Fruit fly (Drosophila melanogaster) whole organism, larva: ENCODE measurements around the gene Clk.

Experiments used
- noc ChIP-seq: fragments of 200-800 bp; sonication (Bioruptor generic); optimal IDR thresholded peaks from 3 replicates; lab custom pipeline; 2019; ENCODE audit warnings: missing biosample characterization, mild to moderate bottlenecking, missing genetic modification characterization, moderate library complexity

Gene Clk

dm6 chr3L:7806503-7807216 lies 31.3 kb upstream of the Clk start:
- TF ChIP-seq noc (tag; lab: Kevin White, UChicago) = no peak

DNA sequence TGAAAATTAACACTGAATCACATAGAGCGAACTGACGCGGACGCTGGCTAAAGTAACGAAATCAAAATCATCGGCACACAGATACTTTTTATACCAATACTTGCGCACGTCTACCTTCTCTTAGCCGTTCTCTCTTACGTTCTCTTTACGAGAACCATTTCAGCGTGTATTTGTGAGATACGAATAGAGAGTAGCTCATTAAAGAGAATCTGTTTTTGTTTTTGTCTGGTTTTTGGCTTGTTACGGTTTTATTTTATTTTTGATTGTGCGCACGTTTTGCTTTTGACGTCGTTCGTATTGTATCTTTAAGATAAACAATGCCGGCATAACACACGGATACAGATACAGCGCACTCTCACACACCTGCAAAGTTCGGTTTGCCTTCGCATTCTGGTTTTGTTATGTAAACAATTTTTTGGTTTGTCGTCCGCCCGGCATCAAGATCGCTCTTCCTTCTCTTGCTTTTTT lies 30.0 kb upstream of the Clk start:
- TF ChIP-seq noc (tag; lab: Kevin White, UChicago) = no peak

DNA sequence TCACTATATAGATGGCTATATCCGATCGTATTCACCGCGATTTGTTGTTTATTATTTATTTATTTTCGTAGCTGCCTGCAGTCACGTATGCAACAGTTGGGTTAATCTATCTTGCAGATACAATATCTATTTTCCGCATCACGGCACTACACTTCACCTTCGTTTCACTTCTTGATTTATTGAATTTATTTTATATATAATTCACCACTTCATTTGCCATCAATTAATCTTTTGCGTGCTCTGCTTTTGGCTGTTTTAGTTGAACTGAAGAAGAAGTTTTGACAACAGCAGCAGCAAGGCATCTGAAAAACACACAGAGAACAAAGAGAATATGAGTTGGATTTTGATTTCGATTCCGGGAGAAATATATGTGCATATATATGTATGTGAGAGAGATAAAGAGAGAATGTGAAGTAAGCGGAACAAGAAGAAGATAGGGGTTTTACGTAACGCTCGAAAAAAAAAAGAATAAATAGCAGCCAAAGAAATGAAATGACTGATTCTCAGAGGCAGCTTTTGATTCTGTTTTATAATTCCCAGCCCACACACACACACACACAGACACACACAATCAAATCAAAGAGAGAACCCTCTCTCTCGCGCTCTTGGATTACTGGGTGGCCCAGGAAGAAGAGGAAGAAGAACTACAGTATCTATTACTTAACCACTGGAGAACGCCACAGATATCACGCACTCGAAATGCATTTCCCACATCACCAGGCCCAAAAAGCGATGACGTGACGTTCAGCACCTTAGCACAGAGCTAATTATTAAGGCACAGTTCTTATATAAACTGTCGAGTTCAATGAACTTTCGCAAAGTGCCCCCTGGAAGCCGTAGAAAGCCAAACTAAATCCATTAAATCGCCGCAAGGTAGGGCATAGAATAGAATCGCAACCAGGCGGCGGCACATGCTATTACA lies 29.3 kb upstream of the Clk start:
- no peak for TF ChIP-seq noc (tag; lab: Kevin White, UChicago)

- TF ChIP-seq noc (tag; lab: Kevin White, UChicago) = peak; percentile 7
Observed at dm6 chr3L:7801308-7801893, 26.0 kb upstream of the Clk start.

- TF ChIP-seq noc (tag; lab: Kevin White, UChicago) = no peak
Observed at dm6 chr3L:7792775-7793174, 17.4 kb upstream of the Clk start.

- TF ChIP-seq noc (tag; lab: Kevin White, UChicago) = no peak
Observed at dm6 chr3L:7792249-7792648, 16.8 kb upstream of the Clk start.

DNA sequence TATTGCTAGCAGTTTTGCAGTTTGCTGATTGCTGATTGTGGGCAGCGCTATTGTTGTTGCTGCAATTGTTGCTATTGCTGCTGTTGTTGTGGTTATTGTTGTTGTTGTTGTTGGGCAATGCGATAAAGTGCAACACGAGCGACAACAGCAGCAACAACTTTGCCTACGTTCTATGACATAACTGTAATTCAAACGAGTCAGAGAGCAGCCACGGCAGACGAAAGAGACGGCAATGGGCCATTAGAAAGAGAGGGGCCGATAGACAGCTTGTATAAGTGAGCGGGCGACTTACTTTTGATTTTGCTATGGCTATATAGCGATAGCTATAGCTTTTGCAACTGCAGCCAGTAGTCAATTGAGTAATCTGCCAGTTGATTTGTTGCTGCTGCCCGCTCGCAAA lies 14.8 kb upstream of the Clk start:
- TF ChIP-seq noc (tag; lab: Kevin White, UChicago) = no peak

DNA sequence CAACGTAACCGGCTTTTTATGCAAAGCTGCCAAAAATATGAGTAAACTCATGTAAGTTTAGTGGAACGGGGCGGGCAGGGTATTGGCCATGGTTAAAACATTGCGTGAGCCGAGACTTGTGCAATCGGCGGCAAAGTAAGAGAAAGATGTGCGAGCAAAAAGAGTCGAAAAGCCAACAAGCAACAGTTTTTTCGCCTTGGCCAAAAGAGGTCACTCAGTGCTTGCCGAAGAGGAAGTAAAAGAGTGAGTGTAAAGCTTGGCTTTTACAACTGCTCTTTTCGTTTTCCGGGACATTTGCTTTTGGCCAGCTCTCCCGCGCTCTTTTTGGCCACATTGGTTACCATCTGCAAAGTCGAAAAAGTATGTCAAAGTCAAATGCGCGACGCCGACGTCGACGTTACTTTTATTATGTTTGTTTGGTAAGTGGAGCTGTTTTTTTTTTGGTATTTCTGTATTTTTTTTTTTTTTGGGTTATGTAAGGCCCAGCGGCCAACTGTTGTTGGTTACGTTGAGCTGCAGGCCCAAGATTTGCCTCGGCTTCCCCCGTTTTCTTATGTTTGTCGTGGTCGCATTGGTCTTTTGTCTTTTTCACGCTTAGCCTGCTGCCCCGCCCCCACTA lies 12.5 kb upstream of the Clk start:
- no peak for TF ChIP-seq noc (tag; lab: Kevin White, UChicago)

- no peak for TF ChIP-seq noc (tag; lab: Kevin White, UChicago)
Observed at dm6 chr3L:7786989-7787388, 11.6 kb upstream of the Clk start.

DNA sequence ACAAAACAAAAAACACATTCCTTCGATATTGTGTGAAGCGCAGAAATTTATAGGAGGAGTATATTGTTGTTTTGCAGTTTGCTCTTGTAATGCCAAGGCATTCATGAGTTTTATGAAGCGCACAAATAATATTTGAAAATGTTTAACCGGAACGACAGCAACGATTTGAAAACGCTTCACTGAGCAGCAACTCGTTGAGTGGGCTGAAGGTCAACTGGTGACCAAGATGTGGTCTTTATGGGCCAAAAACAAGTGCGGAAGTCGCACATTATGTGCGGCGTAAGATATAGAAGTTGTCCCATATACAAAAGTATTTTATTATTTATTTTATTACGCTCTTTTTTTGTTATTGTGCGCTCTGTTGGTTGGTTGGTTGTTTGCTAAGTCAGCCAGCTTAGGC lies 10.9 kb upstream of the Clk start:
- TF ChIP-seq noc (tag; lab: Kevin White, UChicago) = no peak

DNA sequence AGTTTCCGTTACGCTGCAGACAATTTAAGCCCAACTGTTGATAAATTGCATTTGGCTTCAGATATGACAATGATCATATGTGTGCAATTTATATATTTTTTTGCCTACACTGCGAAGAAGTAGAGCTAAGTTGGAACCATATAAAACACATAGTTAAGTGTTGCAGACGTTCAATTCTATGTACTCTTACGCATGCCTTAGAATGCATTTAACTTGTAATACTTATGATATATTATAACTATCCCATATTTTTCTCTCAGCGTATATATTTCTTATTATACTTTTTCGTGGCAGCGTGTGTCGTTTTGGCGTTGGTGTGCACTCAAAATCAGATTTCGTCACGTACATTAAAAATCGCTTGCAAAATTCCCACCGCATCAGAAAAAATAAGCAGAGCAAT lies 8.0 kb upstream of the Clk start:
- TF ChIP-seq noc (tag; lab: Kevin White, UChicago) = no peak

dm6 chr3L:7782051-7782682 lies 6.8 kb upstream of the Clk start:
- no peak for TF ChIP-seq noc (tag; lab: Kevin White, UChicago)

DNA sequence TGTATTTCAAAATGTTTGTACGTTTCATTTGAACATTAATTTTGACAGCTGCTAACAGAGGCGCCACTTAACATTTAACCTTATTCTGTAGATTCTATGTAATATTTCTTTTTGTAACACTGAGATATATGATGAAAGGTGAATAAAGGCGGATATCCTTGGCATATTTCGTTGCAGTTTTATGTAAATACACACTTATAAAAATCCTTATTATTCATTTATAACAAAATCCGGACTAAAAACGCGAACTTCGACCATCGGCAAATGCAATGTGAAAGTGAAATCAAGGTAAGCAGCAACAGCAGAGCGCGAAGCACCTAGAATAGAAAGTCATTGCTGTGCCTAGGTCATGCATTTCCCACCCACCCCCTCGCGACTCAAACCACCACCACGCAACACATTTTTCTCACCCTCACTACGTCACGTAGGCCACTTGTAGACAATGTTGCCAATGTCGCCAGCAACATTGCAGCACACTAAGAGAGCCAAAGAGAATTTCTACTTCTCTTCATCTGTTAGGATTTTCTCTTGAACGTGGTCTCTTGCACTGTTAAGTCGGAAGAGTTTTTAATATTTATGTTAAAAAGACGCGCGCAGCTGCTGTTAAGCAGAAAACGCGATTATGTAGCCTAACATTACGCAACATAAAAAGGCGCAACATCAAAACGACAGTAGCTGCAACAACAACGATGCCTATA lies 6.1 kb upstream of the Clk start:
- no peak for TF ChIP-seq noc (tag; lab: Kevin White, UChicago)

dm6 chr3L:7774698-7775097 lies 705 bp downstream of the Clk start:
- no peak for TF ChIP-seq noc (tag; lab: Kevin White, UChicago)

DNA sequence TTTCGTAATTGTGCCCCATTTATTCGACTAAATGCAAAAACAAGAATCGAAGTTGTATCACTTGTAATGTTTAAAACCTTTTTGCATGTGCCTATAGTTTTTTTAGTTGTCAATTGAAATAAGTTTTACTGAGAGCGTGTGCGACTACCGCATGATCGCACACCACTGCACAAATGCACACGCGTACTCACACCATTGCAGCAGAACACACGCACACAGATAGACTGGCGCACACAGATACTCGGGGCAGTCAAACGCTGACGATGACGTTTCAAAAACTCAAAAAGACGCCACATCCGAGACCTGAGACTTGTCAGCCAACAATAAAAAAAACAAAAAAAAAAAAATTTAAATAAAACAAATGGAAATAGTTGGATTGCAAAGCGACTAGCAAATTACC lies 1.9 kb downstream of the Clk start:
- TF ChIP-seq noc (tag; lab: Kevin White, UChicago) = no peak
